Worm (Caenorhabditis elegans) whole organism, L4/young adult: ENCODE data around the gene T05B9.2.

ENCODE experiments used
- W03F9.2 ChIP-seq: fragments of 150-350 bp; optimal IDR thresholded peaks from 2 replicates; lab custom pipeline; 2014; ENCODE audit warnings: missing biosample characterization, missing genetic modification characterization
- dao-5 ChIP-seq: sonication (generic microtip); optimal IDR thresholded peaks from 2 replicates; lab custom pipeline; 2016; ENCODE audit warnings: missing genotype, missing genetic modification characterization, moderate library complexity, missing compliant biosample characterization
- him-1 ChIP-seq: sonication (generic microtip); optimal IDR thresholded peaks from 2 replicates; lab custom pipeline; 2016; ENCODE audit warnings: missing genotype, missing genetic modification reagents, missing genetic modification characterization, missing compliant biosample characterization

T05B9.2 gene

DNA sequence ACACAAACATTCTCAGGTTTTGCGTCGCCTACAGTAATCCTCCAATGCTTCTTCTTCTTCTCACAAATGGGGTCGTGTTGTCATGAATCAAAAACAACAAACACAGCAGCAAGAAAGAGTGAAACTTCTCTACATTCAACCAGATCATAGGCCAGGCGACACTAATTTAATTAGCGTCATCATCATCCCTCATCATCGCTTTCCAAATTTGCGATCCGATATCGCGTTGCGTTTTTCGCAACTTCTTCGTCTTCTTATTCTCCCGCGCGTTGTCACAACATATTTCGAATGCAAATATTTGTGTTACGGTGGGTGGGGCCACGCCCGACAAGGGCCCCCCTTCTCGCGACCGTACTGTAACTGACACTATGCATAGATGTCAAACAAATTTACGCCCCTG lies 30.8 kb downstream of the T05B9.2 start:
- no peak for TF ChIP-seq W03F9.2 (tag; lab: Kevin White, UChicago)
- TF ChIP-seq dao-5 (tag; lab: Kevin White, UChicago): no peak
- TF ChIP-seq him-1 (tag; lab: Kevin White, UChicago): no peak

DNA sequence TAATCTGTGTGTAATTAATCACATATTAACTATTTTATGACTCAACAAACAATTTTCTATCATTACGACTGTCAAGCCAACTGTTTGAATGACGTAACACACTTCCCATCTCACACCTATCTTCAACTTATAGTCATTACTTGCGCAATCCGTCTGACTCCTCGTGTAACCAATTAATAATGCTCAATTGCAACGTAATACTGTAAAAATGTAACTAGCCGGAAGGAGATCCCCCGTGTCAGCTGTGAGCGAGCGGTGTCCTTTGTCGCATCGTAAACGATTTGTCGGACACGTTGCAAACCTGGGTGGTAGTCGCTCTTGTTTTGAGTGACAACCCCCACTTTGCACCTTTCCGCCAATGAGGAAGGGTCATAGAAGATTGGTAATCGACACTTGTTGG lies 32.5 kb downstream of the T05B9.2 start:
- TF ChIP-seq W03F9.2 (tag; lab: Kevin White, UChicago) (no peak), him-1 (tag; lab: Kevin White, UChicago) (no peak), dao-5 (tag; lab: Kevin White, UChicago) (no peak)

DNA sequence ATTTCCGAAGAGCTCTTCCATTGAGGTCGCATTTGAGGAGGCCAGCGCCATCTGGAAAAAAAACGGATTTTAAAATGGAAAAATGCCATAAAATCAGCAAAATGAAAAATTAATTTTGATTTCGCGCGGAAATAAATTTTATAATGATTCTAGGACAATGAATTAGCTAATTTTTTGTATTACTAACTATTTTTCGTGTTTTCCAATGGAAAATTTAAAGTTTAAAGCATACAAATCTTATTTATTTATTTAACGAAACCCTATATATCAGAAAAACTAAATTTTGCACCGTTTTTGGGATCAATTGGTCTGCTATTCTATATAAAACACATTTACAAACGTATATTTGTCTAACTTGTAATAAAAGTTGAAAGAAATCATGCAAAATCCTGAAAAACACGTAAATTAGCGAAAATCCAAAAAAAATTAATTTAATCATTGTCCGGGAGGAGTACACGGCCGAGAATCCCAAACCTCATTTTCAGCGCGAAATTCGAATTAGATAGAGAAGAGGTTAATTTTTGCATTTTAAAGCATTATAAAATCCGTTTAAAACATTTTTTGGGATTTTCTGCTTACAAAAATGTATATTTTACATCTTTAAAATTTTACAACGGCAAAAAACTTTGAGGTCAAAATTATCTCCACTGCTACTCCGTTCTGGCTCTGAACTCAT lies 34.6 kb downstream of the T05B9.2 start, which contains the start of gene C47G2.3:
Gene C47G2.3 (minus strand): TSS at position 51 of the 676 bp plus-strand sequence.
- TF ChIP-seq W03F9.2 (tag; lab: Kevin White, UChicago) (peak; percentile 71), him-1 (tag; lab: Kevin White, UChicago) (peak; percentile 5), dao-5 (tag; lab: Kevin White, UChicago) (no peak)

DNA sequence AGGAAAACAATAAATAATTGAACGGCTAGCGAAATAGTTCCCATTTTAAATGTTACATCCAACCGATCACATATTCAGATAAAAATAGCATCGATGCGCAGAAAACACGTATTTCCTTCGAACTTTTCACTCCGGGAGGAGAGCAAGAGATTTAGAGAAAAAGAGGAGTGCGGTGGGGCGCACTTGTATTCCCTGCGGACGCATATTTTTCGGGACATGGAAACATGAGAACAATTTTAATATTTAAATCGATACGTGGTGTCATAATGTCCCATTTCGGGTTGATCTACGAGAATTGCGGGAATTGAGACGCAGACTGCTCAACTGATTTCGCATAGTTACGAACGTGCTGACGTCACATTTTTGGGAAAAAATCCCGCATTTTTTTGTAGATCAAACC lies 37.8 kb downstream of the T05B9.2 start, which contains the start of gene C47G2.4:
Gene C47G2.4 (minus strand): TSS at position 174 of the 400 bp plus-strand sequence.
- TF ChIP-seq W03F9.2 (tag; lab: Kevin White, UChicago) (peak; percentile 69), dao-5 (tag; lab: Kevin White, UChicago) (no peak), him-1 (tag; lab: Kevin White, UChicago) (no peak)

DNA sequence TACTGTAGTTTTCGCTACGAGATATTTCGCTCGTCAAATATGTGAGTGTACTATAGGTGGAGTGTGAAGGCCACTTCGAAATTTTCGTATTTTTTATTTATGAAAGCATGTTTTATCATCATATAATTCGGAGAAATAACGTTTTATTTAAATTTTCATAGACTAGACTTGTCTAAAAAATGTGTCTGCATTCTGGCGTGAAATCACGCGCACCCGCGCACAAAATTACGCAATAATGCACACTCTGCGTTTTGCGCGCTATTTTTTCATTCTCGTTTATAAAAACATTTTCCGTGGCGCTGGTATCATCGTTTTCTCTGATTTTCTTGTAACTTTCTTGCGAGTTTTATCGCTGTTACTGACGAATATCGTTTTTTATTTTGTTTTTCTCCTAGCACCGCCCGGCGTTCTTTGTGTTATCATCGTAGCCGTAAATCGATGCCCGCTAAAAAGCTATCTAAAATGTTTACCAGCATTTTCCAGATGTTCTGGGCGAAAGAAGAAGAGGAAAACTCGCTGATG lies 41.6 kb downstream of the T05B9.2 start, which contains the start of gene saps-1:
Gene saps-1 (plus strand): TSS at position 472 of the 522 bp plus-strand sequence.
- TF ChIP-seq him-1 (tag; lab: Kevin White, UChicago) (no peak), W03F9.2 (tag; lab: Kevin White, UChicago) (peak; percentile 31)

DNA sequence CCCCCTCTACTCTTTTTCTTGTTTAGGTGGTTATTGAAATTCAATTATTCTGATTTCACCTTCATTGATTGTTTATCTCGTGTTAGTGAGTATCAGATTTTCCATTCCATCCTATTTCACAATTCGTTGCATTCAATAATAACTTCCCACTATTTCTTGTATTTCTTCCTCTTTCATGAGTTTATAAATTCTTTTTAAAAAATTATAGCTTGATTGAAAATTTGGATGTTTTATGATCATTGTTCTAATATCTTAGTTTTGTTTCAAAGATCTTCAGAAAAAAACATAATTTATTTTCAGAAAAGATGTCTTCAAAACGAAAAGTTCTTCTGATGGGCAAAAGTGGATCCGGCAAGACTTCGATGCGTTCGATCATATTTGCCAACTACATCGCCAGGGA lies 45.4 kb downstream of the T05B9.2 start, which contains the start of gene raga-1:
Gene raga-1 (plus strand): TSS at position 301 of the 400 bp plus-strand sequence.
- TF ChIP-seq dao-5 (tag; lab: Kevin White, UChicago): no peak
- TF ChIP-seq W03F9.2 (tag; lab: Kevin White, UChicago): no peak
- TF ChIP-seq him-1 (tag; lab: Kevin White, UChicago): no peak

DNA sequence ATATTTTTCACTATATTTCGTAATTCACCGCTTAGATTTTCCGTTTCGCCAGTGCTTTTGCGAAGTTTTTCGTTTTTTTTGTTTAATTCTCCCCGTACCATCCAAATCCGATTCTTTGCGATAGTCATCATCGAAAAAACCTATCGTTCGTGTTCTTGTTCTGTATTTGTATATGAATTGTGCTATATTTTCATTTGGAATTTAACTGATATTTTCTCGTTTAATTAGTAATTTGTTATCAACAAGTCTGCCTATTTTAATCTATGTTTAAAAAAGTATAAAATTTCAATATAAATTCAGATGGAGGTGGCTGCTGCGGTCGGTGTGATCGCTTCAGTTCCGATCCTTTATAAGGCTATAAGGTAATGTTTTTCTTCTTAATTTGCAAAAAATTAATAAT lies 47.0 kb downstream of the T05B9.2 start, which contains the start of gene samp-1:
Gene samp-1 (plus strand): TSS at position 301 of the 400 bp plus-strand sequence.
- TF ChIP-seq dao-5 (tag; lab: Kevin White, UChicago) (no peak), him-1 (tag; lab: Kevin White, UChicago) (no peak), W03F9.2 (tag; lab: Kevin White, UChicago) (no peak)

DNA sequence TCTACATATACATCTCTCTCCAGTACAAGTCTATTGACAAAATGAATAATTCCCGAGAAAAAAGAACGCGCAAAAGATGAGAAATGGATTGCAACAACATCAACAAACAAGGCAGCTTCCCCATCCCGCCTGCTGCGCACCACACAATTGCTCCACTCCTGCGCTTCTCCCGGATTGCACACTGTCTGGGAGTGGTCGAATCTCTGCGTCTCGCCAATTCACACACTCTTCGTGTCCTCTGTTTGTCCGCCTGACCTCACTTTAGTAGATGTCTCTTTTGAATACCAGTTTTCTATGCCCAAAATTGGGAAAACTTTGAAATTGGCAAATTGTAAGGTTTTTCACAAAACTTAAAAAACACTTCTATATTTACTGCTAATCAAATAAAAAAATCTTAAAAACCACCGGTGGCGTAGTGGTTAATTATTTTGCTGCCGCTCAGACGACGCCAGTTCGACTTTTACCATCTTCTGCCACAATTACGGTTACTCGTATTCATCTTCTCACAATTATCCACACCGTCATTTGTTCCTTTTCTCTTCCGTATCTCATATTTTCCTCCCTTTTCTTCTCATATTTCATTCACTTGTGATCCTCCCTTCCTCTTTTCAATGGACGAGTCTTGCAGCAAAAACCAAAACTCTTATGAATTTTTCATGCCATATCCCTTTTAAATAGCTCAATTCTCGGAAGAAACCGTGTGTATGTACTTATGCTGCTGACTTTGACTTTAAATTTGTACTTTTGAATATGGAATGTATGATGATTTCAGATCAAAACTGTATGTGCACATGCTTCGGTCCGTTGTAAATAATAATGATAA lies 50.2 kb downstream of the T05B9.2 start, which contains the start of gene rsf-1:
Gene rsf-1 (plus strand): TSS at position 773 of the 823 bp plus-strand sequence.
- TF ChIP-seq dao-5 (tag; lab: Kevin White, UChicago) (no peak), him-1 (tag; lab: Kevin White, UChicago) (no peak), W03F9.2 (tag; lab: Kevin White, UChicago) (no peak)

DNA sequence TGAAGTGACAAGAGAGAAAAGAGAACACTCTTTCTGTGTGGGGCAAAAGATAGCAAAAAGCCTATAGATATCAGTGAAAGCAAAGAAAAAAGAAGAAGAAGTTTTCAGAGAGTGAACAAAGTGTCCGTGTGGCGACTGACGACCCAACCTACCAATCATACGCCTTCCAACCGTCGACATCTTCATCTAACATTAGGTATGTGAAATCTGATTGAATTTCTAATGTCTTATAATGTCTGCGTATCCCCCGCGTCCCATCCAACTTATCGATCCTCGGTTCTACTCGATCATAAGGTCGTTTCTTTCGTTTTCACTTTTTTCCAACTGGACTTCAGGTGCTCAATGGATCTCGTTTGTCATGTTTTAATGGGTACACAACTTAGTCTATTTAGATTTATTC lies 51.7 kb downstream of the T05B9.2 start:
- TF ChIP-seq him-1 (tag; lab: Kevin White, UChicago) (no peak), W03F9.2 (tag; lab: Kevin White, UChicago) (no peak), dao-5 (tag; lab: Kevin White, UChicago) (no peak)

DNA sequence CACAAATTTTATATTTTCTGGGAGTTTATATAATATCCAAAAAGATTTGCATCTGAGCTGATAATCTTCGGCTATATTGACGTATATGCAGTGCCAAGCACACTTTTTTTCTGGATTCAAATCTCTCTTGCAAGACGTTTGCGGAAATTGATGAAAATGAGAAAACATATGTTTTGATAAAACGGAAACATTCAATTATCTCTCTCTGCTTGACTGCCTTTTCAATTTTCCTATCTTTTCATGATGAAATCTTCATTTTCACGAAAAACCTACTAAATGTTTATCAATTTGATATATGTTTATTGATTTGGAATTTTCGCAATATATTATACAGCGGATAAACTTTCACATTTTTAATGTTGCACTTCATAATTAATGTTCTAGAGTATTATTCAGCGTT lies 52.3 kb downstream of the T05B9.2 start:
- TF ChIP-seq W03F9.2 (tag; lab: Kevin White, UChicago): no peak
- TF ChIP-seq dao-5 (tag; lab: Kevin White, UChicago): no peak
- TF ChIP-seq him-1 (tag; lab: Kevin White, UChicago): no peak
